Worm (Caenorhabditis elegans) whole organism, mixed stage, embryonic: ENCODE data around the gene nhr-66.
A peak's percentile ranks its signal among the peaks of the same experiment; 100 is the strongest.

ENCODE experiments used
- bed-3 ChIP-seq: fragments of 200-800 bp; sonication (Bioruptor generic); optimal IDR thresholded peaks from 3 replicates; lab custom pipeline; 2018; ENCODE audit warnings: mild to moderate bottlenecking, missing genetic modification characterization, moderate library complexity, missing compliant biosample characterization
- blmp-1 ChIP-seq: fragments of 150-350 bp; optimal IDR thresholded peaks from 2 replicates; lab custom pipeline; 2014; ENCODE audit warnings: missing biosample characterization, missing genetic modification characterization
- ceh-39 ChIP-seq: fragments of 150-350 bp; optimal IDR thresholded peaks from 2 replicates; lab custom pipeline; 2014; ENCODE audit warnings: missing biosample characterization, missing genetic modification characterization
- ces-1 ChIP-seq: fragments of 150-350 bp; optimal IDR thresholded peaks from 2 replicates; lab custom pipeline; 2014; ENCODE audit warnings: missing biosample characterization, missing genetic modification reagents, missing genetic modification characterization
- cnd-1 ChIP-seq: fragments of 200-800 bp; sonication (Bioruptor generic); optimal IDR thresholded peaks from 2 replicates; lab custom pipeline; 2018; ENCODE audit warnings: mild to moderate bottlenecking, missing genetic modification characterization, missing compliant biosample characterization
- drap-1 ChIP-seq: fragments of 200-800 bp; sonication (Bioruptor generic); optimal IDR thresholded peaks from 3 replicates; lab custom pipeline; 2018; ENCODE audit warnings: mild to moderate bottlenecking, missing genetic modification characterization, missing compliant biosample characterization
- elt-1 ChIP-seq: sonication (generic microtip); optimal IDR thresholded peaks from 2 replicates; lab custom pipeline; 2017; ENCODE audit warnings: missing genetic modification characterization, mild to moderate bottlenecking, missing compliant biosample characterization, antibody characterized with exemption, moderate library complexity, borderline replicate concordance; ENCODE audit not compliant: insufficient read depth
- elt-3 ChIP-seq: fragments of 150-350 bp; optimal IDR thresholded peaks from 2 replicates; lab custom pipeline; 2014; ENCODE audit warnings: missing biosample characterization, missing genetic modification characterization
- flh-1 ChIP-seq: fragments of 200-800 bp; sonication (Bioruptor generic); optimal IDR thresholded peaks from 2 replicates; lab custom pipeline; 2018; ENCODE audit warnings: mild to moderate bottlenecking, missing genetic modification characterization, moderate library complexity, missing compliant biosample characterization
- ham-2 ChIP-seq: fragments of 200-800 bp; sonication (Bioruptor generic); optimal IDR thresholded peaks from 2 replicates; lab custom pipeline; 2018; ENCODE audit warnings: mild to moderate bottlenecking, missing genetic modification characterization, missing compliant biosample characterization
- hlh-1 ChIP-seq: fragments of 150-350 bp; optimal IDR thresholded peaks from 2 replicates; lab custom pipeline; 2014; ENCODE audit warnings: missing biosample characterization, missing genetic modification reagents, missing genetic modification characterization
- lin-13 ChIP-seq: fragments of 150-350 bp; optimal IDR thresholded peaks from 2 replicates; lab custom pipeline; 2014; ENCODE audit warnings: missing biosample characterization, missing genetic modification characterization
- lin-32 ChIP-seq: fragments of 200-800 bp; sonication (Bioruptor generic); optimal IDR thresholded peaks from 2 replicates; lab custom pipeline; 2018; ENCODE audit warnings: mild to moderate bottlenecking, missing genetic modification characterization, missing compliant biosample characterization
- mab-5 ChIP-seq: fragments of 150-350 bp; optimal IDR thresholded peaks from 2 replicates; lab custom pipeline; 2014; ENCODE audit warnings: missing biosample characterization, missing genetic modification characterization
- mep-1 ChIP-seq: fragments of 150-350 bp; optimal IDR thresholded peaks from 2 replicates; lab custom pipeline; 2017; ENCODE audit warnings: missing biosample characterization, missing genetic modification reagents, missing genetic modification characterization, inconsistent platforms
- mls-2 ChIP-seq: sonication (generic microtip); optimal IDR thresholded peaks from 2 replicates; lab custom pipeline; 2016; ENCODE audit warnings: mild to moderate bottlenecking, missing genetic modification characterization, moderate library complexity, missing compliant biosample characterization
- nhr-12 ChIP-seq: fragments of 150-350 bp; optimal IDR thresholded peaks from 2 replicates; lab custom pipeline; 2014; ENCODE audit warnings: missing biosample characterization, missing genetic modification characterization
- nhr-2 ChIP-seq: fragments of 150-350 bp; optimal IDR thresholded peaks from 2 replicates; lab custom pipeline; 2014; ENCODE audit warnings: missing biosample characterization, missing genetic modification characterization
- nhr-237 ChIP-seq: fragments of 150-350 bp; optimal IDR thresholded peaks from 2 replicates; lab custom pipeline; 2014; ENCODE audit warnings: missing biosample characterization, missing genetic modification characterization
- nhr-76 ChIP-seq: sonication (generic microtip); optimal IDR thresholded peaks from 2 replicates; lab custom pipeline; 2017; ENCODE audit warnings: missing biosample characterization, missing genetic modification characterization
- sem-2 ChIP-seq: fragments of 200-800 bp; sonication (Bioruptor generic); optimal IDR thresholded peaks from 2 replicates; lab custom pipeline; 2018; ENCODE audit warnings: mild to moderate bottlenecking, missing genetic modification characterization, missing compliant biosample characterization
- snpc-4 ChIP-seq: fragments of 150-350 bp; optimal IDR thresholded peaks from 2 replicates; lab custom pipeline; 2014; ENCODE audit warnings: missing biosample characterization, missing genetic modification characterization
- sptf-1 ChIP-seq: sonication (generic microtip); optimal IDR thresholded peaks from 2 replicates; lab custom pipeline; 2017; ENCODE audit warnings: mild to moderate bottlenecking, missing genetic modification characterization, moderate library complexity, missing compliant biosample characterization
- tbx-8 ChIP-seq: fragments of 200-800 bp; sonication (Bioruptor generic); optimal IDR thresholded peaks from 2 replicates; lab custom pipeline; 2018; ENCODE audit warnings: mild to moderate bottlenecking, missing genetic modification characterization, moderate library complexity, missing compliant biosample characterization
- unc-120 ChIP-seq: sonication (generic microtip); optimal IDR thresholded peaks from 2 replicates; lab custom pipeline; 2017; ENCODE audit warnings: missing genetic modification characterization, missing compliant biosample characterization; ENCODE audit not compliant: poor library complexity, severe bottlenecking
- unc-39 ChIP-seq: fragments of 150-350 bp; optimal IDR thresholded peaks from 2 replicates; lab custom pipeline; 2014; ENCODE audit warnings: missing biosample characterization, missing genetic modification characterization
- unc-62 ChIP-seq: fragments of 150-350 bp; optimal IDR thresholded peaks from 2 replicates; lab custom pipeline; 2014; ENCODE audit warnings: missing biosample characterization, missing genetic modification reagents, missing genetic modification characterization
- zip-8 ChIP-seq: fragments of 150-350 bp; optimal IDR thresholded peaks from 2 replicates; lab custom pipeline; 2014; ENCODE audit warnings: missing biosample characterization, missing genetic modification characterization
- ztf-11 ChIP-seq: fragments of 150-350 bp; optimal IDR thresholded peaks from 2 replicates; lab custom pipeline; 2014; ENCODE audit warnings: missing biosample characterization, missing genetic modification characterization

The nhr-66 gene

DNA sequence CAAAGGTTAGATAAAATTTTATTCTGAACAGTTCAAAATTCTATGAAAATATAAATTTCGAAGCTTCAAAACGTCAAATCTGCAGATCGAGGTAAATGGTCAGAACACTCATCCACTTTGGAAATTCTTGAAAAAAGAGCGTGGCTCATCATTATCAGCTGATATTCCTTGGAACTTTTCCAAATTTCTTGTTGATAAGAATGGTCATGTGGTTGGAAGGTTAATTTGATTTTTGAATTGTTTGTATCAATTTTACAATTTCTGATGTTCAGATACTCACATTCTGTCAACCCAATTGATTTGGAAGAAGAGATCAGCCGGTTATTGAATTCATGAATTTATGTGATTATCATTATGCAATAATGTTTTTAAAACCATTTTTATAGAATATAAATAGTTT, 13.3 kb downstream of the nhr-66 start:
- no peak for TF ChIP-seq nhr-2 (tag; lab: Kevin White, UChicago)
- TF ChIP-seq flh-1 (GFP tag; lab: Kevin White, UChicago): no peak
- TF ChIP-seq ham-2 (GFP tag; lab: Kevin White, UChicago): no peak
- TF ChIP-seq sem-2 (GFP tag; lab: Kevin White, UChicago): no peak
- no peak for TF ChIP-seq lin-13 (tag; lab: Kevin White, UChicago)

DNA sequence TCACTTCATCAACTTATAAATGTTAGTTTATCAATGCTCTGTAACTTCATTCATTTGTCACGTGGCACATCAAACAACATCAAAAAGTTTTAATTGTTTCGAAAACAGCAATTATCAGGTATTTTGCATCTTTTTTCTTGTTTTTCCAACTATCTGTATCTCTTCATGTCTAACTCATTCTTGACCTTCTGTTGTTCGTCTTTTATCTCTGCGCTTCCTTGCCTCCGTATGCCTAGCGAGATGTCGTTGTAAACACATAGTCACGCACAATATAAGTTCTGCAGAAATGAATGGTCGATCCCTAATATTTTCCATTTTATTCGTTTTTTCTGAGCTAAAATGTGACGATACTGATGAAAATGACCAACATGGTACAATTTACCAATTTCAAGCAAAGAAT, 14.5 kb downstream of the nhr-66 start, which contains the start of gene gpx-6:
Gene gpx-6, plus strand, starts transcription at position 257 of the 400 bp plus-strand sequence.
- TF ChIP-seq tbx-8 (GFP tag; lab: Kevin White, UChicago): no peak
- TF ChIP-seq ham-2 (GFP tag; lab: Kevin White, UChicago): no peak
- peak; percentile 53 for TF ChIP-seq hlh-1 (tag; lab: Kevin White, UChicago)
- TF ChIP-seq mep-1 (tag; lab: Kevin White, UChicago): no peak

DNA sequence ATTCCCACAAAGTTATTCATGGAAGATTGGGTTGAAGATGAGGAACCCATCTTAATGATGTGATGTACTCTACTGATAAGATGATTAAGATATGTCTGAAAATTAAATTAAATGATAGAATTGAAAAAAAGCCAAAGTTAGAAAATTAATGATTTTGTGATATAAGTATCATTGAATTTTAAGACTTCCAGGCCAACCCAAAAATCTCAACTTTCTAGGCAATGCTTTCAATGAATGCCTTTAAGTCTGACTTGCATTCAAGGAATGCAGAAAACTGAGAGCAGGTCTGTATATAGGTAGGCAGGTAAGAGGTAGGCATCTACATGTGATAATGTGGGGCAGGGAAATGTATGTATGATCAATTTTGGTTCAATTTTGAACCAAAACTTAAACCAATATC, 16.4 kb downstream of the nhr-66 start, which contains the start of gene ocr-2:
Gene ocr-2, minus strand, starts transcription at position 101 of the 400 bp plus-strand sequence.
- TF ChIP-seq unc-120 (tag; lab: Kevin White, UChicago) (no peak), ces-1 (GFP tag; lab: Kevin White, UChicago) (no peak), nhr-12 (no peak), snpc-4 (tag; lab: Kevin White, UChicago) (no peak), elt-1 (tag; lab: Kevin White, UChicago) (peak; percentile 4), mls-2 (tag; lab: Kevin White, UChicago) (no peak), sptf-1 (tag; lab: Kevin White, UChicago) (no peak)
- TF ChIP-seq, all 35 proteins: peak for 1

DNA sequence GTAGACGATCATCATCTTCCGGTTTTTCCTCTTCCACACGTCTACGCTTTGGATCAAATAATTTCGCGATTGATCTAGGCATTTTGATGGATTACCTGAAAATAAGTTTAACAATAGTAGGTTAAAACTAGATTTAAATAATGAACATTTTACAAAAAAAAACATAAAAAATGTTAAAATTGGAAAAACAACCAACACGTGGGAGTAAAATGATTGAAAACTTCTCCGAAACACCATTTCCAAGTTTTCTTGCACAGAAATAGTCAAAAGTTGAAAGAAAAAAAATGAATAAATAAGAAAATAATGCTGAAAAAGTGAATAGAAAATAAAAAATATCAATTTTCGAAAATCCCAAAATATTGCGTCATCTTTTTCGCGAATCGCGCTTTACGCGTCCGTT, 24.7 kb downstream of the nhr-66 start, which contains the start of gene C07G1.7:
Gene C07G1.7, minus strand, starts transcription at position 101 of the 400 bp plus-strand sequence.
- TF ChIP-seq zip-8 (tag; lab: Kevin White, UChicago) (peak; percentile 66), nhr-237 (tag; lab: Kevin White, UChicago) (no peak)

DNA sequence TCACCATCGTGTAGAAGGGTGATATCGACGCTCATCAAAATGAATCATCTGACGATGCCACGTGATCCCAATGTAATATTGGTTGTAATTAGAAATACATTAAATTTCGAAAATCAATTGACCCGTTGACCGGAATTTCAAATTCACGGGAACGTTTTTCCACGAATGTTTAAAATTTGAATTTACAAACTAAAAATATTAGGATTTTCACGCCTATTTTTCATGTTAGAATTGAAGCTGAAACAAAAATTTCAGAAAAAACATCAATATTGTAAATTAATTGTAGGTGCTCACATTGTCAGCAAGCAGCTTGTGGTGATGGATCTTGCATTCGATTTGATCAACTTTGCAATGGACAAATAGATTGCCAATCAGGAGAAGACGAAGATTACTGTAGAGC, 26.1 kb downstream of the nhr-66 start, which contains the start of gene C07G1.6:
Gene C07G1.6, minus strand, starts transcription at position 101 of the 400 bp plus-strand sequence.
- TF ChIP-seq lin-32 (GFP tag; lab: Kevin White, UChicago): no peak

DNA sequence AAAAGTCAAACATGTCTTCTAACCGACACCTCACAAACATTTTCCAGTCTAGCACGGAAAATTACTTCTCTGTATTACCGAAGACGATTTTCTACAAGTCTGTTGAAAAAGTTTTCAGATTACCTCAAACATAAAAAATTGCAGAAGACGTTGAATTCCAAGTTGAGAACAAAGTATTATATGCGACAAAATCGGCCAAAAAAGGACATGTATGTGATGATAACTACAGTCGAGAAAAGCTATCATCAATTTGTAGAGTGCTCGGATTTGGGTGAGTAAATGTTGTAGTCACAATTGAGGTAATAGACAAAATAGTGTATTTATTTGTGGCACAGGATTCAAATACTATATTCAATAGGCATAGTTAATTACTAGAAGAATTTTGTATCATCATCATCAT, 27.5 kb downstream of the nhr-66 start:
- TF ChIP-seq drap-1 (GFP tag; lab: Kevin White, UChicago) (no peak), cnd-1 (tag; lab: Kevin White, UChicago) (no peak), ces-1 (GFP tag; lab: Kevin White, UChicago) (no peak), zip-8 (tag; lab: Kevin White, UChicago) (no peak), unc-62 (no peak), ceh-39 (tag; lab: Kevin White, UChicago) (no peak), elt-3 (tag; lab: Kevin White, UChicago) (no peak), unc-120 (tag; lab: Kevin White, UChicago) (no peak), bed-3 (no peak), nhr-76 (no peak), snpc-4 (tag; lab: Kevin White, UChicago) (no peak), lin-13 (tag; lab: Kevin White, UChicago) (no peak), hlh-1 (tag; lab: Kevin White, UChicago) (no peak), mab-5 (no peak), lin-32 (GFP tag; lab: Kevin White, UChicago) (no peak), ztf-11 (tag; lab: Kevin White, UChicago) (no peak)

DNA sequence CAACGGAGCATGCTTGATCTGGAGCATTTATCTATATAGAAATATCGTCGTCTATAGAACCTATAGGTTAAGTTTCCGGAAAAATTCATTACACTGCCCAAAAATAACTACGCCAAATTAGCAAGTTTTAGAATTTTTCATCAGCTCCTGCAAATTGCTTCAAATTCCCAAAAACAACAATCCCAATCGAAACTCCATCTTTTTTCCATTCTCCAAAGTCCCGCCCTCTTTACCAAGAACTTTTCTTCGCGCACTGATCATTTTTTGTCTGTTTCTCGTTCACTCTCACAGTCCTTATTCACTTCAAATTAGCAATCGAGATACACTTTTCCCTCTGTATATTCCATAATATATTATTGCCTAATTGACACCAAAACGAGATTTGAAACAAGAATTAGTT, 30.1 kb downstream of the nhr-66 start, which contains the start of gene svh-1:
Gene svh-1, plus strand, starts transcription at position 301 of the 400 bp plus-strand sequence.
- no peak for TF ChIP-seq ces-1 (GFP tag; lab: Kevin White, UChicago)
- TF ChIP-seq nhr-76: no peak
- TF ChIP-seq snpc-4 (tag; lab: Kevin White, UChicago): no peak
- TF ChIP-seq nhr-237 (tag; lab: Kevin White, UChicago): no peak
- no peak for TF ChIP-seq unc-39 (tag; lab: Kevin White, UChicago)
- no peak for TF ChIP-seq unc-120 (tag; lab: Kevin White, UChicago)
- no peak for TF ChIP-seq sptf-1 (tag; lab: Kevin White, UChicago)
- no peak for TF ChIP-seq ztf-11 (tag; lab: Kevin White, UChicago)
- TF ChIP-seq blmp-1: no peak
- TF ChIP-seq flh-1 (GFP tag; lab: Kevin White, UChicago): no peak
- TF ChIP-seq, all 35 proteins: peak for 0
